Worm (Caenorhabditis elegans) whole organism, mixed stage, embryonic: ENCODE measurements around the gene gfat-1.

Experiments used
- bed-3 ChIP-seq: fragments of 200-800 bp; sonication (Bioruptor generic); optimal IDR thresholded peaks from 3 replicates; lab custom pipeline; 2018; ENCODE audit warnings: mild to moderate bottlenecking, missing genetic modification characterization, moderate library complexity, missing compliant biosample characterization
- ces-1 ChIP-seq: fragments of 150-350 bp; optimal IDR thresholded peaks from 2 replicates; lab custom pipeline; 2014; ENCODE audit warnings: missing biosample characterization, missing genetic modification reagents, missing genetic modification characterization
- lin-13 ChIP-seq: fragments of 150-350 bp; optimal IDR thresholded peaks from 2 replicates; lab custom pipeline; 2014; ENCODE audit warnings: missing biosample characterization, missing genetic modification characterization
- nhr-28 ChIP-seq: fragments of 150-350 bp; optimal IDR thresholded peaks from 2 replicates; lab custom pipeline; 2014; ENCODE audit warnings: missing biosample characterization, missing genetic modification characterization
- sptf-1 ChIP-seq: sonication (generic microtip); optimal IDR thresholded peaks from 2 replicates; lab custom pipeline; 2017; ENCODE audit warnings: mild to moderate bottlenecking, missing genetic modification characterization, moderate library complexity, missing compliant biosample characterization
- unc-39 ChIP-seq: fragments of 150-350 bp; optimal IDR thresholded peaks from 2 replicates; lab custom pipeline; 2014; ENCODE audit warnings: missing biosample characterization, missing genetic modification characterization
- zip-8 ChIP-seq: fragments of 150-350 bp; optimal IDR thresholded peaks from 2 replicates; lab custom pipeline; 2014; ENCODE audit warnings: missing biosample characterization, missing genetic modification characterization
- ztf-11 ChIP-seq: fragments of 150-350 bp; optimal IDR thresholded peaks from 2 replicates; lab custom pipeline; 2014; ENCODE audit warnings: missing biosample characterization, missing genetic modification characterization

- no peak for TF ChIP-seq sptf-1 (tag; lab: Kevin White, UChicago)
- TF ChIP-seq unc-39 (tag; lab: Kevin White, UChicago), result no peak
- TF ChIP-seq ztf-11 (tag; lab: Kevin White, UChicago), result no peak
- no peak for TF ChIP-seq nhr-28
- TF ChIP-seq lin-13, result no peak
- no peak for TF ChIP-seq ces-1 (GFP tag; lab: Kevin White, UChicago)
- TF ChIP-seq bed-3 (GFP tag; lab: Kevin White, UChicago), result no peak
- TF ChIP-seq zip-8 (tag; lab: Kevin White, UChicago), result no peak
Observed at ce11 chrII:11642025-11642424, 46.8 kb upstream of the gfat-1 start.
